Fruit fly (Drosophila melanogaster) whole organism, embryonic: ENCODE measurements around the gene CG3999.

Experiments
- ATbp ChIP-seq: fragments of 200-800 bp; sonication (Bioruptor generic); optimal IDR thresholded peaks from 2 replicates; lab custom pipeline; 2017; ENCODE audit warnings: missing biosample characterization, mild to moderate bottlenecking, missing genetic modification characterization, missing genetic modification reagents
- Adf1 ChIP-seq: fragments of 200-800 bp; sonication (Bioruptor generic); IDR thresholded peaks from 2 replicates; pipeline ENCODE4 v1.3.6; 2022; ENCODE audit warnings: missing biosample characterization, missing genetic modification characterization
- BtbVII ChIP-seq: fragments of 200-800 bp; sonication (Bioruptor generic); optimal IDR thresholded peaks from 3 replicates; lab custom pipeline; 2017; ENCODE audit warnings: missing biosample characterization, mild to moderate bottlenecking, missing genetic modification characterization
- CG10267 ChIP-seq: fragments of 200-800 bp; sonication (Bioruptor generic); optimal IDR thresholded peaks from 2 replicates; lab custom pipeline; 2018; ENCODE audit warnings: missing biosample characterization, mild to moderate bottlenecking, missing genetic modification characterization, moderate library complexity
- CG10366 ChIP-seq: fragments of 200-800 bp; sonication (Bioruptor generic); IDR thresholded peaks from 2 replicates; pipeline ENCODE4 v1.3.6; 2022; ENCODE audit warnings: missing biosample characterization, missing genetic modification characterization
- CG12071 ChIP-seq: fragments of 200-800 bp; sonication (Bioruptor generic); optimal IDR thresholded peaks from 3 replicates; lab custom pipeline; 2018; ENCODE audit warnings: missing biosample characterization, mild to moderate bottlenecking, missing genetic modification characterization
- CG12744 ChIP-seq: fragments of 200-800 bp; sonication (Bioruptor generic); optimal IDR thresholded peaks from 2 replicates; lab custom pipeline; 2016; ENCODE audit warnings: missing biosample characterization, missing genetic modification characterization
- CG12769 ChIP-seq: fragments of 200-800 bp; sonication (Bioruptor generic); optimal IDR thresholded peaks from 2 replicates; lab custom pipeline; 2019; ENCODE audit warnings: missing biosample characterization, mild to moderate bottlenecking, missing genetic modification characterization, moderate library complexity
- CG13296 ChIP-seq: fragments of 200-800 bp; sonication (Bioruptor generic); optimal IDR thresholded peaks from 3 replicates; lab custom pipeline; 2018; ENCODE audit warnings: missing biosample characterization, mild to moderate bottlenecking, missing genetic modification characterization
- CG14441 ChIP-seq: fragments of 200-800 bp; sonication (Bioruptor generic); IDR thresholded peaks from 2 replicates; pipeline ENCODE4 v1.3.6; 2022; ENCODE audit warnings: missing biosample characterization, missing genetic modification characterization
- CG14667 ChIP-seq: fragments of 200-800 bp; sonication (Bioruptor generic); IDR thresholded peaks from 2 replicates; pipeline ENCODE4 v1.3.6; 2022; ENCODE audit warnings: missing biosample characterization, missing genetic modification characterization
- CG15011 ChIP-seq: fragments of 200-800 bp; sonication (Bioruptor generic); optimal IDR thresholded peaks from 3 replicates; lab custom pipeline; 2018; ENCODE audit warnings: missing biosample characterization, mild to moderate bottlenecking, missing genetic modification characterization
- CG17912 ChIP-seq: fragments of 200-800 bp; sonication (Bioruptor generic); optimal IDR thresholded peaks from 2 replicates; lab custom pipeline; 2018; ENCODE audit warnings: missing biosample characterization, mild to moderate bottlenecking, missing genetic modification characterization
- CG1832 ChIP-seq: fragments of 200-800 bp; sonication (Bioruptor generic); optimal IDR thresholded peaks from 2 replicates; lab custom pipeline; 2017; ENCODE audit warnings: missing biosample characterization, mild to moderate bottlenecking, missing genetic modification characterization, inconsistent platforms
- CG2116 ChIP-seq: fragments of 200-800 bp; sonication (Bioruptor generic); optimal IDR thresholded peaks from 3 replicates; lab custom pipeline; 2018; ENCODE audit warnings: missing biosample characterization, mild to moderate bottlenecking, missing genetic modification characterization
- CG3163 ChIP-seq: fragments of 200-800 bp; sonication (Bioruptor generic); optimal IDR thresholded peaks from 3 replicates; lab custom pipeline; 2016; ENCODE audit warnings: missing biosample characterization, missing genetic modification characterization
- CG34224 ChIP-seq: fragments of 200-800 bp; sonication (Bioruptor generic); IDR thresholded peaks from 3 replicates; pipeline ENCODE4 v1.3.6; 2022; ENCODE audit warnings: missing biosample characterization, missing genetic modification characterization; ENCODE audit not compliant: partially characterized antibody
- CG34422 ChIP-seq: fragments of 200-800 bp; sonication (Bioruptor generic); IDR thresholded peaks from 3 replicates; pipeline ENCODE4 v1.3.6; 2022; ENCODE audit warnings: missing biosample characterization, missing genetic modification characterization
- CG3995 ChIP-seq: fragments of 200-800 bp; sonication (Bioruptor generic); optimal IDR thresholded peaks from 3 replicates; lab custom pipeline; 2016; ENCODE audit warnings: missing biosample characterization, missing genetic modification characterization
- CG4404 ChIP-seq: fragments of 200-800 bp; sonication (Bioruptor generic); IDR thresholded peaks from 2 replicates; pipeline ENCODE4 v1.3.6; 2022; ENCODE audit warnings: missing biosample characterization, missing genetic modification characterization
- CG6813 ChIP-seq: fragments of 200-800 bp; sonication (Bioruptor generic); optimal IDR thresholded peaks from 2 replicates; lab custom pipeline; 2017; ENCODE audit warnings: missing biosample characterization, missing genetic modification characterization, mild to moderate bottlenecking, moderate library complexity, missing genetic modification reagents
- CG8388 ChIP-seq: fragments of 200-800 bp; sonication (Bioruptor generic); optimal IDR thresholded peaks from 2 replicates; lab custom pipeline; 2019; ENCODE audit warnings: missing biosample characterization, mild to moderate bottlenecking, missing genetic modification characterization, moderate library complexity
- D ChIP-seq, 2 experiments: fragments of 200-800 bp in 1 of 2; fragments of >200 bp in 1 of 2; sonication (Bioruptor generic) in 1 of 2; optimal IDR thresholded peaks; 2 replicates in 1 of 2; 3 replicates in 1 of 2; lab custom pipeline; 2017; ENCODE audit warnings: mild to moderate bottlenecking in 1 of 2, missing biosample characterization in 1 of 2, missing genetic modification characterization in 1 of 2, missing genetic modification reagents in 1 of 2
- Fer1 ChIP-seq: fragments of 200-800 bp; sonication (Bioruptor generic); optimal IDR thresholded peaks from 2 replicates; lab custom pipeline; 2017; ENCODE audit warnings: missing biosample characterization, mild to moderate bottlenecking, missing genetic modification characterization
- Gsc ChIP-seq: fragments of 200-800 bp; sonication (Bioruptor generic); IDR thresholded peaks from 2 replicates; pipeline ENCODE4 v1.3.6; 2022; ENCODE audit warnings: missing biosample characterization, missing genetic modification characterization
- HHEX ChIP-seq: fragments of 200-800 bp; sonication (Bioruptor generic); optimal IDR thresholded peaks from 3 replicates; lab custom pipeline; 2017; ENCODE audit warnings: missing biosample characterization, mild to moderate bottlenecking, missing genetic modification characterization, missing genetic modification reagents
- HLH3B ChIP-seq: fragments of 200-800 bp; sonication (Bioruptor generic); IDR thresholded peaks from 2 replicates; pipeline ENCODE4 v1.3.6; 2022; ENCODE audit warnings: missing biosample characterization, missing genetic modification characterization
- Hey ChIP-seq: fragments of 200-800 bp; sonication (Bioruptor generic); optimal IDR thresholded peaks from 3 replicates; lab custom pipeline; 2018; ENCODE audit warnings: missing biosample characterization, mild to moderate bottlenecking, missing genetic modification characterization
- Nf-YC ChIP-seq: fragments of 200-800 bp; optimal IDR thresholded peaks from 3 replicates; lab custom pipeline; 2019; ENCODE audit warnings: missing biosample characterization, mild to moderate bottlenecking, missing genetic modification characterization, moderate library complexity
- Ravus ChIP-seq: fragments of 200-800 bp; sonication (Bioruptor generic); IDR thresholded peaks from 2 replicates; pipeline ENCODE4 v1.3.6; 2022; ENCODE audit warnings: missing biosample characterization, missing genetic modification characterization
- Sin3A ChIP-seq: fragments of >200 bp; optimal IDR thresholded peaks from 2 replicates; lab custom pipeline; 2018
- Six4 ChIP-seq: fragments of 200-800 bp; sonication (Bioruptor generic); optimal IDR thresholded peaks from 2 replicates; lab custom pipeline; 2016; ENCODE audit warnings: missing biosample characterization, missing genetic modification characterization
- Sox102F ChIP-seq: fragments of 200-800 bp; sonication (Bioruptor generic); optimal IDR thresholded peaks from 2 replicates; lab custom pipeline; 2018; ENCODE audit warnings: missing biosample characterization, mild to moderate bottlenecking, missing genetic modification characterization, moderate library complexity
- Sry-β ChIP-seq: fragments of 200-800 bp; sonication (Bioruptor generic); optimal IDR thresholded peaks from 2 replicates; lab custom pipeline; 2018; ENCODE audit warnings: missing biosample characterization, mild to moderate bottlenecking, missing genetic modification characterization, moderate library complexity
- Sry-δ ChIP-seq: fragments of 200-800 bp; sonication (Bioruptor generic); optimal IDR thresholded peaks from 2 replicates; lab custom pipeline; 2016; ENCODE audit warnings: missing biosample characterization, missing genetic modification characterization
- amos ChIP-seq: fragments of 200-800 bp; sonication (Bioruptor generic); IDR thresholded peaks from 2 replicates; pipeline ENCODE4 v1.3.6; 2022; ENCODE audit warnings: missing biosample characterization, missing genetic modification characterization; ENCODE audit not compliant: partially characterized antibody
- bowl ChIP-seq: fragments of 200-800 bp; sonication (Bioruptor generic); IDR thresholded peaks from 2 replicates; pipeline ENCODE4 v1.3.6; 2022; ENCODE audit warnings: missing biosample characterization, missing genetic modification characterization
- chm ChIP-seq: fragments of 200-800 bp; sonication (Bioruptor generic); IDR thresholded peaks from 2 replicates; pipeline ENCODE4 v1.3.6; 2022; ENCODE audit warnings: missing biosample characterization, missing genetic modification characterization
- crp ChIP-seq, 2 experiments: fragments of 200-800 bp; sonication (Bioruptor generic); optimal IDR thresholded peaks; 2 replicates in 1 of 2; 3 replicates in 1 of 2; lab custom pipeline; 2017; ENCODE audit warnings: missing biosample characterization in 2 of 2, missing genetic modification characterization in 2 of 2, mild to moderate bottlenecking in 1 of 2, moderate library complexity in 1 of 2
- dati ChIP-seq: fragments of 200-800 bp; sonication (Bioruptor generic); IDR thresholded peaks from 2 replicates; pipeline ENCODE4 v1.3.6; 2022; ENCODE audit warnings: missing biosample characterization, missing genetic modification characterization
- ems ChIP-seq: fragments of 200-800 bp; sonication (Bioruptor generic); optimal IDR thresholded peaks from 3 replicates; lab custom pipeline; 2016; ENCODE audit warnings: missing biosample characterization, missing genetic modification characterization
- gcm ChIP-seq: fragments of 200-800 bp; sonication (Bioruptor generic); optimal IDR thresholded peaks from 2 replicates; lab custom pipeline; 2019; ENCODE audit warnings: missing biosample characterization, mild to moderate bottlenecking, missing genetic modification characterization, moderate library complexity
- gem ChIP-seq: fragments of 200-800 bp; sonication (Bioruptor generic); optimal IDR thresholded peaks from 2 replicates; lab custom pipeline; 2019; ENCODE audit warnings: missing biosample characterization, mild to moderate bottlenecking, missing genetic modification characterization, moderate library complexity
- h ChIP-seq: fragments of >200 bp; optimal IDR thresholded peaks from 2 replicates; lab custom pipeline; 2017
- hbn ChIP-seq: fragments of 200-800 bp; sonication (Bioruptor generic); IDR thresholded peaks from 2 replicates; pipeline ENCODE4 v1.3.6; 2022; ENCODE audit warnings: missing biosample characterization, missing genetic modification characterization; ENCODE audit not compliant: partially characterized antibody
- kah ChIP-seq: fragments of 200-800 bp; sonication (Bioruptor generic); optimal IDR thresholded peaks from 2 replicates; lab custom pipeline; 2018; ENCODE audit warnings: missing biosample characterization, mild to moderate bottlenecking, missing genetic modification characterization
- lilli ChIP-seq: fragments of 200-800 bp; sonication (Bioruptor generic); optimal IDR thresholded peaks from 3 replicates; lab custom pipeline; 2016; ENCODE audit warnings: missing biosample characterization, missing genetic modification characterization
- psq ChIP-seq: fragments of 200-800 bp; sonication (Bioruptor generic); optimal IDR thresholded peaks from 2 replicates; lab custom pipeline; 2017; ENCODE audit warnings: missing biosample characterization, missing genetic modification characterization
- pzg ChIP-seq: fragments of 200-800 bp; sonication (Bioruptor generic); optimal IDR thresholded peaks from 3 replicates; lab custom pipeline; 2018; ENCODE audit warnings: missing biosample characterization, mild to moderate bottlenecking, missing genetic modification characterization, moderate library complexity
- sug ChIP-seq: fragments of 200-800 bp; optimal IDR thresholded peaks from 2 replicates; lab custom pipeline; 2019; ENCODE audit warnings: missing biosample characterization, mild to moderate bottlenecking, missing genetic modification characterization, moderate library complexity
- tup ChIP-seq: fragments of 200-800 bp; sonication (Bioruptor generic); optimal IDR thresholded peaks from 2 replicates; lab custom pipeline; 2016; ENCODE audit warnings: missing biosample characterization, mild to moderate bottlenecking, missing genetic modification characterization, moderate library complexity

The CG3999 gene

dm6 chr3R:10261800-10262199, 10.5 kb downstream of the CG3999 start, which contains the start of the genes Sirt6 and pont (continued):
- TF ChIP-seq Fer1 (GFP tag; lab: Kevin White, UChicago) (peak; percentile 91), CG12071 (peak; percentile 51), Six4 (GFP tag; lab: Kevin White, UChicago) (peak; percentile 92), CG34422 (GFP tag; lab: Robert Waterston, UW) (no peak), tup (peak; percentile 52), CG15011 (GFP tag; lab: Kevin White, UChicago) (peak; percentile 76), CG13296 (GFP tag; lab: Kevin White, UChicago) (peak; percentile 93), CG14441 (no peak), gem (tag; lab: Kevin White, UChicago) (peak; percentile 99), HHEX (GFP tag; lab: Kevin White, UChicago) (peak; percentile 92), D (optimal IDR thresholded peaks at IDR 0.05; lab: Kevin White, UChicago) (no peak), D (GFP tag; optimal IDR thresholded peaks at IDR 0.05; lab: Kevin White, UChicago) (peak; percentile 91), Adf1 (GFP tag; lab: Robert Waterston, UW) (no peak), CG12769 (tag; lab: Kevin White, UChicago) (peak; percentile 70), CG12744 (peak; percentile 53), kah (GFP tag; lab: Kevin White, UChicago) (peak; percentile 76), bowl (GFP tag; lab: Robert Waterston, UW) (no peak), BtbVII (GFP tag; lab: Kevin White, UChicago) (peak; percentile 83), ems (GFP tag; lab: Kevin White, UChicago) (peak; percentile 50), crp (GFP tag; optimal IDR thresholded peaks at IDR 0.05; lab: Kevin White, UChicago) (peak in 1 of 2 experiments; percentile 62), chm (GFP tag; lab: Robert Waterston, UW) (no peak), CG3995 (peak; percentile 34), Sin3A (lab: Kevin White, UChicago) (no peak), ATbp (GFP tag; lab: Kevin White, UChicago) (peak; percentile 92), pzg (GFP tag; lab: Kevin White, UChicago) (peak; percentile 38), CG8388 (GFP tag; lab: Kevin White, UChicago) (peak; percentile 97), CG10267 (peak; percentile 94), CG3163 (peak; percentile 8), Ravus (GFP tag; lab: Robert Waterston, UW) (no peak), CG14667 (no peak), gcm (GFP tag; lab: Kevin White, UChicago) (peak; percentile 96)

dm6 chr3R:10263972-10264536, 12.7 kb downstream of the CG3999 start, which contains the start of gene Nuak:
TSS of gene Nuak (plus strand) at chr3R:10264306.
- TF ChIP-seq psq (GFP tag; lab: Kevin White, UChicago): peak; percentile 65
- no peak for TF ChIP-seq HLH3B
- TF ChIP-seq lilli (GFP tag; lab: Kevin White, UChicago): peak; percentile 97
- peak; percentile 70 for TF ChIP-seq CG17912 (GFP tag; lab: Kevin White, UChicago)
- TF ChIP-seq CG34224: no peak
- TF ChIP-seq CG6813: peak; percentile 32
- TF ChIP-seq Sox102F: peak; percentile 80
- no peak for TF ChIP-seq dati
- no peak for TF ChIP-seq amos (GFP tag; lab: Robert Waterston, UW)
- TF ChIP-seq CG10366 (GFP tag; lab: Robert Waterston, UW): no peak
- no peak for TF ChIP-seq Gsc (GFP tag; lab: Robert Waterston, UW)
- TF ChIP-seq Hey (tag; lab: Kevin White, UChicago): peak; percentile 67
- no peak for TF ChIP-seq hbn (GFP tag; lab: Robert Waterston, UW)
- TF ChIP-seq sug: peak; percentile 90
- peak; percentile 76 for TF ChIP-seq CG1832 (GFP tag; lab: Kevin White, UChicago)
- peak; percentile 31 for TF ChIP-seq Sry-β (GFP tag; lab: Kevin White, UChicago)
- TF ChIP-seq Nf-YC (tag; lab: Kevin White, UChicago): peak; percentile 90
- no peak for TF ChIP-seq CG4404
- peak; percentile 81 for TF ChIP-seq Sry-δ (GFP tag; lab: Kevin White, UChicago)
- TF ChIP-seq h: no peak
- peak; percentile 85 for TF ChIP-seq CG2116 (GFP tag; lab: Kevin White, UChicago)
